Fruit fly (Drosophila melanogaster) whole organism, embryonic: ENCODE results near the gene FucTA.

Experiments used
- Atf6 ChIP-seq: fragments of 200-800 bp; sonication (Bioruptor generic); IDR thresholded peaks from 2 replicates; pipeline ENCODE4 v1.3.6; 2022; ENCODE audit warnings: missing biosample characterization, missing genetic modification characterization
- CG12391 ChIP-seq: fragments of 200-800 bp; sonication (Bioruptor generic); optimal IDR thresholded peaks from 3 replicates; lab custom pipeline; 2018; ENCODE audit warnings: missing biosample characterization, mild to moderate bottlenecking, missing genetic modification characterization, moderate library complexity
- CG16815 ChIP-seq: fragments of 200-800 bp; sonication (Bioruptor generic); optimal IDR thresholded peaks from 3 replicates; lab custom pipeline; 2017; ENCODE audit warnings: missing biosample characterization, mild to moderate bottlenecking, missing genetic modification characterization
- Dfd ChIP-seq, 2 experiments: fragments of >200 bp; optimal IDR thresholded peaks; 2 replicates each; lab custom pipeline; 2017; ENCODE audit warnings: missing biosample characterization in 2 of 2, missing genetic modification characterization in 2 of 2
- inv ChIP-seq: fragments of 200-800 bp; sonication (Bioruptor generic); IDR thresholded peaks from 2 replicates; pipeline ENCODE4 v1.3.6; 2022; ENCODE audit warnings: missing biosample characterization, missing genetic modification characterization; ENCODE audit not compliant: partially characterized antibody
- kah ChIP-seq: fragments of 200-800 bp; sonication (Bioruptor generic); optimal IDR thresholded peaks from 2 replicates; lab custom pipeline; 2018; ENCODE audit warnings: missing biosample characterization, mild to moderate bottlenecking, missing genetic modification characterization
- nerfin-1 ChIP-seq: fragments of 200-800 bp; sonication (Bioruptor generic); optimal IDR thresholded peaks from 3 replicates; lab custom pipeline; 2019; ENCODE audit warnings: missing biosample characterization, mild to moderate bottlenecking, missing genetic modification characterization, moderate library complexity
- pan ChIP-seq, 4 experiments: fragments of >200 bp in 3 of 4; fragments of 200-800 bp in 1 of 4; sonication (Bioruptor generic) in 1 of 4; optimal IDR thresholded peaks in 3 of 4; IDR thresholded peaks in 1 of 4; 2 replicates each; pipeline versions ENCODE4 v1.3.6 to Lab custom; 2017 to 2022; ENCODE audit warnings: missing biosample characterization in 2 of 4, missing genetic modification characterization in 2 of 4, mixed read lengths in 1 of 4

- TF ChIP-seq nerfin-1 (tag; lab: Kevin White, UChicago) = no peak
- no peak for TF ChIP-seq pan (optimal IDR thresholded peaks at IDR 0.05; lab: Kevin White, UChicago)
- TF ChIP-seq pan (GFP tag; optimal IDR thresholded peaks at IDR 0.05 in 1 of 2, IDR thresholded peaks at IDR 0.05 in 1 of 2) = no peak
- TF ChIP-seq Dfd (GFP tag; optimal IDR thresholded peaks at IDR 0.05; lab: Kevin White, UChicago) = no peak
- no peak for TF ChIP-seq kah (GFP tag; lab: Kevin White, UChicago)
- TF ChIP-seq CG12391 (tag; lab: Kevin White, UChicago) = no peak
- TF ChIP-seq Atf6 (GFP tag; lab: Robert Waterston, UW) = no peak
- TF ChIP-seq inv (GFP tag; lab: Robert Waterston, UW) = no peak
- no peak for TF ChIP-seq CG16815 (GFP tag; lab: Kevin White, UChicago)
These were observed 41.8 kb downstream of the FucTA start for dm6 chr3L:15188735-15189134.
